Fruit fly (Drosophila melanogaster) whole organism, embryonic: Measurements from ENCODE around the gene CG14402.

Experiments
- Atf-2 ChIP-seq: fragments of 200-800 bp; sonication (Bioruptor generic); optimal IDR thresholded peaks from 2 replicates; lab custom pipeline; 2016; ENCODE audit warnings: missing biosample characterization, missing genetic modification characterization
- B-H2 ChIP-seq: fragments of 200-800 bp; sonication (Bioruptor generic); optimal IDR thresholded peaks from 2 replicates; lab custom pipeline; 2018; ENCODE audit warnings: missing biosample characterization, mild to moderate bottlenecking, missing genetic modification characterization
- CG10209 ChIP-seq: fragments of 200-800 bp; sonication (Bioruptor generic); optimal IDR thresholded peaks from 3 replicates; lab custom pipeline; 2017; ENCODE audit warnings: missing biosample characterization, mild to moderate bottlenecking, missing genetic modification characterization, missing genetic modification reagents
- CG1024 ChIP-seq: fragments of 200-800 bp; sonication (Bioruptor generic); IDR thresholded peaks from 2 replicates; pipeline ENCODE4 v1.3.6; 2022; ENCODE audit warnings: missing biosample characterization, missing genetic modification characterization
- CG10267 ChIP-seq: fragments of 200-800 bp; sonication (Bioruptor generic); optimal IDR thresholded peaks from 2 replicates; lab custom pipeline; 2018; ENCODE audit warnings: missing biosample characterization, mild to moderate bottlenecking, missing genetic modification characterization, moderate library complexity
- CG10565 ChIP-seq: fragments of 200-800 bp; sonication (Bioruptor generic); optimal IDR thresholded peaks from 3 replicates; lab custom pipeline; 2016; ENCODE audit warnings: missing biosample characterization, mild to moderate bottlenecking, missing genetic modification characterization
- CG11723 ChIP-seq: fragments of 200-800 bp; sonication (Bioruptor generic); optimal IDR thresholded peaks from 2 replicates; lab custom pipeline; 2017; ENCODE audit warnings: missing biosample characterization, mild to moderate bottlenecking, missing genetic modification characterization
- CG12104 ChIP-seq: fragments of 200-800 bp; sonication (Bioruptor generic); optimal IDR thresholded peaks from 3 replicates; lab custom pipeline; 2016; ENCODE audit warnings: missing biosample characterization, missing genetic modification characterization
- CG12299 ChIP-seq: fragments of 200-800 bp; sonication (Bioruptor generic); optimal IDR thresholded peaks from 2 replicates; lab custom pipeline; 2018; ENCODE audit warnings: missing biosample characterization, mild to moderate bottlenecking, missing genetic modification characterization
- CG1233 ChIP-seq: fragments of 200-800 bp; sonication (Bioruptor generic); optimal IDR thresholded peaks from 4 replicates; lab custom pipeline; 2018; ENCODE audit warnings: missing biosample characterization, mild to moderate bottlenecking, missing genetic modification characterization
- CG13123 ChIP-seq: fragments of 200-800 bp; sonication (Bioruptor generic); optimal IDR thresholded peaks from 2 replicates; lab custom pipeline; 2016; ENCODE audit warnings: missing biosample characterization, missing genetic modification characterization
- CG1603 ChIP-seq: fragments of 200-800 bp; sonication (Bioruptor generic); optimal IDR thresholded peaks from 2 replicates; lab custom pipeline; 2019; ENCODE audit warnings: missing biosample characterization, mild to moderate bottlenecking, missing genetic modification characterization, moderate library complexity
- CG16863 ChIP-seq: fragments of 200-800 bp; sonication (Bioruptor generic); optimal IDR thresholded peaks from 3 replicates; lab custom pipeline; 2016; ENCODE audit warnings: missing biosample characterization, missing genetic modification characterization
- CG17359 ChIP-seq: fragments of 200-800 bp; sonication (Bioruptor generic); optimal IDR thresholded peaks from 3 replicates; lab custom pipeline; 2018; ENCODE audit warnings: missing biosample characterization, mild to moderate bottlenecking, missing genetic modification characterization, moderate library complexity
- CG18262 ChIP-seq: fragments of 200-800 bp; optimal IDR thresholded peaks from 3 replicates; lab custom pipeline; 2019; ENCODE audit warnings: missing biosample characterization, mild to moderate bottlenecking, missing genetic modification characterization, moderate library complexity
- CG2678 ChIP-seq: fragments of 200-800 bp; sonication (Bioruptor generic); optimal IDR thresholded peaks from 3 replicates; lab custom pipeline; 2019; ENCODE audit warnings: missing biosample characterization, mild to moderate bottlenecking, missing genetic modification characterization, moderate library complexity
- CG2712 ChIP-seq: fragments of 200-800 bp; optimal IDR thresholded peaks from 3 replicates; lab custom pipeline; 2019; ENCODE audit warnings: missing biosample characterization, mild to moderate bottlenecking, missing genetic modification characterization, moderate library complexity
- CG33213 ChIP-seq: fragments of 200-800 bp; sonication (Bioruptor generic); optimal IDR thresholded peaks from 3 replicates; lab custom pipeline; 2016; ENCODE audit warnings: missing biosample characterization, missing genetic modification characterization
- CG3726 ChIP-seq: fragments of 200-800 bp; sonication (Bioruptor generic); IDR thresholded peaks from 3 replicates; pipeline ENCODE4, ENCODE4 v1.3.6; 2022; ENCODE audit warnings: missing biosample characterization, missing genetic modification characterization
- CG3838 ChIP-seq: fragments of 200-800 bp; sonication (Bioruptor generic); optimal IDR thresholded peaks from 3 replicates; lab custom pipeline; 2016; ENCODE audit warnings: missing biosample characterization, missing genetic modification characterization
- CG6175 ChIP-seq: fragments of 200-800 bp; sonication (Bioruptor generic); IDR thresholded peaks from 3 replicates; pipeline ENCODE4 v1.3.6; 2022; ENCODE audit warnings: missing biosample characterization, missing genetic modification characterization
- CG7372 ChIP-seq: fragments of 200-800 bp; sonication (Bioruptor generic); IDR thresholded peaks from 2 replicates; pipeline ENCODE4 v1.3.6; 2022; ENCODE audit warnings: missing biosample characterization, missing genetic modification characterization
- CG8359 ChIP-seq: fragments of 200-800 bp; sonication (Bioruptor generic); optimal IDR thresholded peaks from 2 replicates; lab custom pipeline; 2017; ENCODE audit warnings: missing biosample characterization, mild to moderate bottlenecking, missing genetic modification characterization, borderline replicate concordance
- CG8944 ChIP-seq: fragments of 200-800 bp; sonication (Bioruptor generic); optimal IDR thresholded peaks from 3 replicates; lab custom pipeline; 2016; ENCODE audit warnings: missing biosample characterization, missing genetic modification characterization
- Dp ChIP-seq: fragments of 200-800 bp; sonication (Bioruptor generic); optimal IDR thresholded peaks from 2 replicates; lab custom pipeline; 2018; ENCODE audit warnings: missing biosample characterization, mild to moderate bottlenecking, missing genetic modification characterization, moderate library complexity
- Drgx ChIP-seq: fragments of 200-800 bp; sonication (Bioruptor generic); IDR thresholded peaks from 2 replicates; pipeline ENCODE4 v1.3.6; 2022; ENCODE audit warnings: missing biosample characterization, missing genetic modification characterization
- E2f2 ChIP-seq: fragments of 200-800 bp; sonication (Bioruptor generic); IDR thresholded peaks from 2 replicates; pipeline ENCODE4 v1.3.6; 2022; ENCODE audit warnings: missing biosample characterization, missing genetic modification characterization
- HLH54F ChIP-seq: fragments of 200-800 bp; sonication (Bioruptor generic); optimal IDR thresholded peaks from 3 replicates; lab custom pipeline; 2016; ENCODE audit warnings: missing biosample characterization, missing genetic modification characterization
- Hmr ChIP-seq: fragments of 200-800 bp; sonication (Bioruptor generic); optimal IDR thresholded peaks from 3 replicates; lab custom pipeline; 2017; ENCODE audit warnings: mild to moderate bottlenecking, missing biosample characterization, missing genetic modification reagents, missing genetic modification characterization
- Hsf ChIP-seq: fragments of 200-800 bp; sonication (Bioruptor generic); optimal IDR thresholded peaks from 3 replicates; lab custom pipeline; 2016; ENCODE audit warnings: missing biosample characterization, missing genetic modification characterization
- Jarid2 ChIP-seq: fragments of 200-800 bp; sonication (Bioruptor generic); optimal IDR thresholded peaks from 3 replicates; lab custom pipeline; 2017; ENCODE audit warnings: mild to moderate bottlenecking, missing biosample characterization, missing genetic modification reagents, missing genetic modification characterization
- MTF-1 ChIP-seq: fragments of 200-800 bp; sonication (Bioruptor generic); optimal IDR thresholded peaks from 2 replicates; lab custom pipeline; 2018; ENCODE audit warnings: missing biosample characterization, mild to moderate bottlenecking, missing genetic modification characterization, borderline replicate concordance
- Myb ChIP-seq: fragments of 200-800 bp; sonication (Bioruptor generic); optimal IDR thresholded peaks from 2 replicates; lab custom pipeline; 2016; ENCODE audit warnings: missing biosample characterization, missing genetic modification characterization
- NFAT ChIP-seq: fragments of 200-800 bp; sonication (Bioruptor generic); IDR thresholded peaks from 2 replicates; pipeline ENCODE4 v1.3.6; 2022; ENCODE audit warnings: missing biosample characterization, missing genetic modification characterization
- NK7.1 ChIP-seq: fragments of 200-800 bp; sonication (Bioruptor generic); optimal IDR thresholded peaks from 3 replicates; lab custom pipeline; 2016; ENCODE audit warnings: missing biosample characterization, missing genetic modification characterization
- Scr ChIP-seq: fragments of 200-800 bp; sonication (Bioruptor generic); IDR thresholded peaks from 2 replicates; pipeline ENCODE4 v1.3.6; 2022; ENCODE audit warnings: missing biosample characterization, missing genetic modification characterization; ENCODE audit not compliant: partially characterized antibody
- Sox102F ChIP-seq: fragments of 200-800 bp; sonication (Bioruptor generic); optimal IDR thresholded peaks from 2 replicates; lab custom pipeline; 2018; ENCODE audit warnings: missing biosample characterization, mild to moderate bottlenecking, missing genetic modification characterization, moderate library complexity
- br ChIP-seq: fragments of >200 bp; optimal IDR thresholded peaks from 2 replicates; lab custom pipeline; 2017
- ems ChIP-seq: fragments of 200-800 bp; sonication (Bioruptor generic); optimal IDR thresholded peaks from 3 replicates; lab custom pipeline; 2016; ENCODE audit warnings: missing biosample characterization, missing genetic modification characterization
- knrl ChIP-seq: fragments of 200-800 bp; sonication (Bioruptor generic); IDR thresholded peaks from 3 replicates; pipeline ENCODE4 v1.3.6; 2022; ENCODE audit warnings: missing biosample characterization, missing genetic modification characterization; ENCODE audit not compliant: partially characterized antibody
- luna ChIP-seq: fragments of 200-800 bp; sonication (Bioruptor generic); optimal IDR thresholded peaks from 2 replicates; lab custom pipeline; 2016; ENCODE audit warnings: missing biosample characterization, missing genetic modification characterization
- mam ChIP-seq: fragments of 200-800 bp; sonication (Bioruptor generic); optimal IDR thresholded peaks from 3 replicates; lab custom pipeline; 2016; ENCODE audit warnings: missing biosample characterization, missing genetic modification characterization
- nmo ChIP-seq: fragments of 200-800 bp; sonication (Bioruptor generic); optimal IDR thresholded peaks from 2 replicates; lab custom pipeline; 2018; ENCODE audit warnings: missing biosample characterization, mild to moderate bottlenecking, missing genetic modification characterization, moderate library complexity
- oc ChIP-seq: fragments of 200-800 bp; sonication (Bioruptor generic); optimal IDR thresholded peaks from 2 replicates; lab custom pipeline; 2018; ENCODE audit warnings: missing biosample characterization, mild to moderate bottlenecking, missing genetic modification characterization, moderate library complexity
- prd ChIP-seq, 3 experiments: fragments of >200 bp in 2 of 3; fragments of 200-800 bp in 1 of 3; sonication (Bioruptor generic) in 1 of 3; optimal IDR thresholded peaks in 2 of 3; IDR thresholded peaks in 1 of 3; 2 replicates in 2 of 3; 3 replicates in 1 of 3; pipeline versions ENCODE4 v1.3.6 to Lab custom; 2017 to 2022; ENCODE audit warnings: missing biosample characterization in 1 of 3, missing genetic modification characterization in 1 of 3
- stc ChIP-seq: fragments of 200-800 bp; sonication (Bioruptor generic); IDR thresholded peaks from 2 replicates; pipeline ENCODE4 v1.3.6; 2022; ENCODE audit warnings: missing biosample characterization, missing genetic modification characterization
- tll ChIP-seq, 2 experiments: fragments of 200-800 bp in 1 of 2; fragments of >200 bp in 1 of 2; sonication (Bioruptor generic) in 1 of 2; optimal IDR thresholded peaks; 2 replicates each; lab custom pipeline; 2017 to 2019; ENCODE audit warnings: missing biosample characterization in 2 of 2, missing genetic modification characterization in 2 of 2, mild to moderate bottlenecking in 1 of 2, moderate library complexity in 1 of 2
- tna ChIP-seq: fragments of 200-800 bp; sonication (Bioruptor generic); IDR thresholded peaks from 2 replicates; pipeline ENCODE4 v1.3.6; 2022; ENCODE audit warnings: missing biosample characterization, missing genetic modification characterization; ENCODE audit not compliant: partially characterized antibody
- ttk ChIP-seq: fragments of 200-800 bp; sonication (Bioruptor generic); IDR thresholded peaks from 2 replicates; pipeline ENCODE4 v2.1.2; 2022; ENCODE audit warnings: missing biosample characterization, missing genetic modification characterization

Gene CG14402

dm6 chr2L:20889857-20890606, 40.9 kb downstream of the CG14402 start (continued):
- TF ChIP-seq CG18262 (tag; lab: Kevin White, UChicago) (peak; percentile 41), ttk (GFP tag; lab: Robert Waterston, UW) (no peak; the same call in 1 of the 2 replicates), mam (GFP tag; lab: Kevin White, UChicago) (no peak), luna (GFP tag; lab: Kevin White, UChicago) (no peak), HLH54F (GFP tag; lab: Kevin White, UChicago) (no peak), CG7372 (GFP tag; lab: Robert Waterston, UW) (no peak), nmo (GFP tag; lab: Kevin White, UChicago) (peak; percentile 42), CG2678 (peak; percentile 37), CG2712 (tag; lab: Kevin White, UChicago) (peak; percentile 19), CG3726 (GFP tag; lab: Robert Waterston, UW) (no peak), CG8359 (GFP tag; lab: Kevin White, UChicago) (peak; percentile 18), CG1024 (GFP tag; lab: Robert Waterston, UW) (no peak), CG10209 (GFP tag; lab: Kevin White, UChicago) (peak; percentile 53), tna (no peak), CG17359 (tag; lab: Kevin White, UChicago) (peak; percentile 53), CG1603 (tag; lab: Kevin White, UChicago) (peak; percentile 67), CG33213 (GFP tag; lab: Kevin White, UChicago) (peak; percentile 10), Scr (no peak), CG8944 (GFP tag; lab: Kevin White, UChicago) (no peak), ems (GFP tag; lab: Kevin White, UChicago) (no peak), CG12299 (tag; lab: Kevin White, UChicago) (no peak), CG16863 (GFP tag; lab: Kevin White, UChicago) (no peak), CG3838 (GFP tag; lab: Kevin White, UChicago) (no peak), Myb (GFP tag; lab: Kevin White, UChicago) (no peak), oc (tag; lab: Kevin White, UChicago) (peak; percentile 73), CG13123 (GFP tag; lab: Kevin White, UChicago) (no peak), Atf-2 (GFP tag; lab: Kevin White, UChicago) (no peak), Dp (GFP tag; lab: Kevin White, UChicago) (no peak), B-H2 (GFP tag; lab: Kevin White, UChicago) (no peak), CG1233 (no peak), NK7.1 (no peak), br (lab: Kevin White, UChicago) (no peak), prd (optimal IDR thresholded peaks at IDR 0.05; lab: Kevin White, UChicago) (no peak), prd (GFP tag; IDR thresholded peaks at IDR 0.05; lab: Robert Waterston, UW) (peak; percentile 26; the same call in 1 of the 3 replicates), Sox102F (GFP tag; lab: Kevin White, UChicago) (peak; percentile 66), CG12104 (GFP tag; lab: Kevin White, UChicago) (no peak), Drgx (GFP tag; lab: Robert Waterston, UW) (peak; percentile 48; the same call in 1 of the 2 replicates), MTF-1 (no peak), tll (GFP tag; optimal IDR thresholded peaks at IDR 0.05; lab: Kevin White, UChicago) (no peak), stc (GFP tag; lab: Robert Waterston, UW) (no peak; the same call in 1 of the 2 replicates), Hsf (GFP tag; lab: Kevin White, UChicago) (peak; percentile 14), CG10565 (no peak), CG11723 (GFP tag; lab: Kevin White, UChicago) (no peak), Hmr (GFP tag; lab: Kevin White, UChicago) (peak; percentile 0), CG10267 (tag; lab: Kevin White, UChicago) (peak; percentile 15), CG6175 (GFP tag; lab: Robert Waterston, UW) (no peak), knrl (GFP tag; lab: Robert Waterston, UW) (no peak), Jarid2 (GFP tag; lab: Kevin White, UChicago) (peak; percentile 84), E2f2 (GFP tag; lab: Robert Waterston, UW) (no peak; the same call in 1 of the 2 replicates), NFAT (GFP tag; lab: Robert Waterston, UW) (no peak)
